Fruit fly (Drosophila melanogaster) whole organism, embryonic: Measurements from ENCODE around the gene Xe7.

Experiments
- Ada2b ChIP-seq: fragments of 200-800 bp; sonication (Bioruptor generic); IDR thresholded peaks from 2 replicates; pipeline ENCODE4 v1.3.6; 2022; ENCODE audit warnings: missing biosample characterization, missing genetic modification characterization
- Awh ChIP-seq: fragments of 200-800 bp; sonication (Bioruptor generic); IDR thresholded peaks from 2 replicates; pipeline ENCODE4, ENCODE4 v1.3.6; 2022; ENCODE audit warnings: missing biosample characterization, missing genetic modification characterization
- Blimp-1 ChIP-seq: fragments of 200-800 bp; sonication (Bioruptor generic); optimal IDR thresholded peaks from 3 replicates; lab custom pipeline; 2018; ENCODE audit warnings: missing biosample characterization, missing genetic modification characterization, mild to moderate bottlenecking, moderate library complexity, missing genetic modification reagents
- BtbVII ChIP-seq: fragments of 200-800 bp; sonication (Bioruptor generic); optimal IDR thresholded peaks from 3 replicates; lab custom pipeline; 2017; ENCODE audit warnings: missing biosample characterization, mild to moderate bottlenecking, missing genetic modification characterization
- C15 ChIP-seq: fragments of 200-800 bp; sonication (Bioruptor generic); IDR thresholded peaks from 3 replicates; pipeline ENCODE4 v1.3.6; 2022; ENCODE audit warnings: missing biosample characterization, missing genetic modification characterization
- CG10274 ChIP-seq: fragments of 200-800 bp; sonication (Bioruptor generic); optimal IDR thresholded peaks from 3 replicates; lab custom pipeline; 2017; ENCODE audit warnings: missing biosample characterization, mild to moderate bottlenecking, missing genetic modification characterization
- CG1233 ChIP-seq: fragments of 200-800 bp; sonication (Bioruptor generic); optimal IDR thresholded peaks from 4 replicates; lab custom pipeline; 2018; ENCODE audit warnings: missing biosample characterization, mild to moderate bottlenecking, missing genetic modification characterization
- CG13894 ChIP-seq: fragments of 200-800 bp; sonication (Bioruptor generic); optimal IDR thresholded peaks from 3 replicates; lab custom pipeline; 2018; ENCODE audit warnings: missing biosample characterization, mild to moderate bottlenecking, missing genetic modification characterization, moderate library complexity
- CG15514 ChIP-seq: fragments of 200-800 bp; sonication (Bioruptor generic); optimal IDR thresholded peaks from 3 replicates; lab custom pipeline; 2017; ENCODE audit warnings: missing biosample characterization, missing genetic modification characterization, mild to moderate bottlenecking, moderate library complexity, missing genetic modification reagents
- CG2199 ChIP-seq: fragments of 200-800 bp; sonication (Bioruptor generic); IDR thresholded peaks from 3 replicates; pipeline ENCODE4 v1.3.6; 2022; ENCODE audit warnings: missing biosample characterization, missing genetic modification characterization
- CG34224 ChIP-seq: fragments of 200-800 bp; sonication (Bioruptor generic); IDR thresholded peaks from 3 replicates; pipeline ENCODE4 v1.3.6; 2022; ENCODE audit warnings: missing biosample characterization, missing genetic modification characterization; ENCODE audit not compliant: partially characterized antibody
- CG3995 ChIP-seq: fragments of 200-800 bp; sonication (Bioruptor generic); optimal IDR thresholded peaks from 3 replicates; lab custom pipeline; 2016; ENCODE audit warnings: missing biosample characterization, missing genetic modification characterization
- CG4360 ChIP-seq: fragments of 200-800 bp; sonication (Bioruptor generic); IDR thresholded peaks from 2 replicates; pipeline ENCODE4 v1.3.6; 2022; ENCODE audit warnings: missing biosample characterization, missing genetic modification characterization
- CG8944 ChIP-seq: fragments of 200-800 bp; sonication (Bioruptor generic); optimal IDR thresholded peaks from 3 replicates; lab custom pipeline; 2016; ENCODE audit warnings: missing biosample characterization, missing genetic modification characterization
- CG9727 ChIP-seq: fragments of 200-800 bp; sonication (Bioruptor generic); optimal IDR thresholded peaks from 3 replicates; lab custom pipeline; 2017; ENCODE audit warnings: missing biosample characterization, mild to moderate bottlenecking, missing genetic modification characterization
- CG9817 ChIP-seq: fragments of 200-800 bp; sonication (Bioruptor generic); optimal IDR thresholded peaks from 2 replicates; lab custom pipeline; 2018; ENCODE audit warnings: missing biosample characterization, mild to moderate bottlenecking, missing genetic modification characterization, moderate library complexity
- CHES-1-like ChIP-seq: fragments of 200-800 bp; sonication (Bioruptor generic); optimal IDR thresholded peaks from 2 replicates; lab custom pipeline; 2016; ENCODE audit warnings: missing biosample characterization, missing genetic modification characterization
- Dp ChIP-seq: fragments of 200-800 bp; sonication (Bioruptor generic); optimal IDR thresholded peaks from 2 replicates; lab custom pipeline; 2018; ENCODE audit warnings: missing biosample characterization, mild to moderate bottlenecking, missing genetic modification characterization, moderate library complexity
- Elba2 ChIP-seq: fragments of 200-800 bp; sonication (Bioruptor generic); optimal IDR thresholded peaks from 3 replicates; lab custom pipeline; 2016; ENCODE audit warnings: missing biosample characterization, missing genetic modification characterization
- Gsc ChIP-seq: fragments of 200-800 bp; sonication (Bioruptor generic); IDR thresholded peaks from 2 replicates; pipeline ENCODE4 v1.3.6; 2022; ENCODE audit warnings: missing biosample characterization, missing genetic modification characterization
- Gug ChIP-seq: fragments of 200-800 bp; sonication (Bioruptor generic); IDR thresholded peaks from 4 replicates; pipeline ENCODE4 v1.3.6; 2022; ENCODE audit warnings: missing biosample characterization, missing genetic modification characterization
- H2.0 ChIP-seq: fragments of 200-800 bp; sonication (Bioruptor generic); IDR thresholded peaks from 2 replicates; pipeline ENCODE4 v1.3.6; 2022; ENCODE audit warnings: missing biosample characterization, missing genetic modification characterization
- Kr ChIP-seq: fragments of 200-800 bp; sonication (Bioruptor generic); optimal IDR thresholded peaks from 2 replicates; lab custom pipeline; 2017; ENCODE audit warnings: missing biosample characterization, mild to moderate bottlenecking, missing genetic modification characterization
- Lim3 ChIP-seq: fragments of 200-800 bp; sonication (Bioruptor generic); IDR thresholded peaks from 2 replicates; pipeline ENCODE4 v1.3.6; 2022; ENCODE audit warnings: missing biosample characterization, missing genetic modification characterization
- MESR4 ChIP-seq: fragments of 200-800 bp; sonication (Bioruptor generic); optimal IDR thresholded peaks from 2 replicates; lab custom pipeline; 2018; ENCODE audit warnings: missing biosample characterization, mild to moderate bottlenecking, missing genetic modification characterization, moderate library complexity
- Meics ChIP-seq: fragments of 200-800 bp; sonication (Bioruptor generic); optimal IDR thresholded peaks from 2 replicates; lab custom pipeline; 2017; ENCODE audit warnings: missing biosample characterization, mild to moderate bottlenecking, missing genetic modification characterization
- Mrtf ChIP-seq: fragments of 200-800 bp; sonication (Bioruptor generic); IDR thresholded peaks from 3 replicates; pipeline ENCODE4 v1.3.6; 2022; ENCODE audit warnings: missing biosample characterization, missing genetic modification characterization
- Rfx ChIP-seq: fragments of 200-800 bp; sonication (Bioruptor generic); IDR thresholded peaks from 2 replicates; pipeline ENCODE4 v1.3.6; 2022; ENCODE audit warnings: missing biosample characterization, missing genetic modification characterization
- Stat92E ChIP-seq, 3 experiments: fragments of >200 bp in 2 of 3; fragments of 200-800 bp in 1 of 3; sonication (Bioruptor generic) in 1 of 3; optimal IDR thresholded peaks; 2 replicates each; lab custom pipeline; 2017 to 2019; ENCODE audit warnings: missing biosample characterization in 3 of 3, missing genetic modification characterization in 3 of 3, mild to moderate bottlenecking in 1 of 3, moderate library complexity in 1 of 3
- Vsx1 ChIP-seq: fragments of 200-800 bp; sonication (Bioruptor generic); optimal IDR thresholded peaks from 2 replicates; lab custom pipeline; 2017; ENCODE audit warnings: missing biosample characterization, mild to moderate bottlenecking, missing genetic modification characterization, missing genetic modification reagents
- Xbp1 ChIP-seq: fragments of 200-800 bp; sonication (Bioruptor generic); optimal IDR thresholded peaks from 3 replicates; lab custom pipeline; 2016; ENCODE audit warnings: missing biosample characterization, mild to moderate bottlenecking, missing genetic modification characterization
- ac ChIP-seq: fragments of 200-800 bp; sonication (Bioruptor generic); optimal IDR thresholded peaks from 3 replicates; lab custom pipeline; 2017; ENCODE audit warnings: missing biosample characterization, mild to moderate bottlenecking, missing genetic modification characterization
- bcd ChIP-seq: fragments of 200-800 bp; sonication (Bioruptor generic); optimal IDR thresholded peaks from 2 replicates; lab custom pipeline; 2017; ENCODE audit warnings: missing biosample characterization, mild to moderate bottlenecking, missing genetic modification characterization
- bowl ChIP-seq: fragments of 200-800 bp; sonication (Bioruptor generic); IDR thresholded peaks from 2 replicates; pipeline ENCODE4 v1.3.6; 2022; ENCODE audit warnings: missing biosample characterization, missing genetic modification characterization
- emc ChIP-seq: fragments of 200-800 bp; sonication (Bioruptor generic); optimal IDR thresholded peaks from 2 replicates; lab custom pipeline; 2016; ENCODE audit warnings: missing biosample characterization, missing genetic modification characterization
- en ChIP-seq: fragments of 200-800 bp; sonication (Bioruptor generic); optimal IDR thresholded peaks from 2 replicates; lab custom pipeline; 2016; ENCODE audit warnings: missing biosample characterization, missing genetic modification characterization
- ewg ChIP-seq: fragments of 200-800 bp; sonication (Bioruptor generic); optimal IDR thresholded peaks from 3 replicates; lab custom pipeline; 2017; ENCODE audit warnings: mild to moderate bottlenecking, missing biosample characterization, missing genetic modification reagents, missing genetic modification characterization
- fd3F ChIP-seq: fragments of 200-800 bp; sonication (Bioruptor generic); optimal IDR thresholded peaks from 2 replicates; lab custom pipeline; 2018; ENCODE audit warnings: missing biosample characterization, mild to moderate bottlenecking, missing genetic modification characterization, moderate library complexity
- ftz-f1 ChIP-seq: fragments of 200-800 bp; sonication (Bioruptor generic); optimal IDR thresholded peaks from 2 replicates; lab custom pipeline; 2016; ENCODE audit warnings: missing biosample characterization, missing genetic modification characterization
- gce ChIP-seq: fragments of 200-800 bp; sonication (Bioruptor generic); IDR thresholded peaks from 3 replicates; pipeline ENCODE4 v1.3.6; 2022; ENCODE audit warnings: missing biosample characterization, missing genetic modification characterization
- gt ChIP-seq: fragments of 200-800 bp; sonication (Bioruptor generic); IDR thresholded peaks from 2 replicates; pipeline ENCODE4 v1.3.6; 2022; ENCODE audit warnings: missing biosample characterization, missing genetic modification characterization
- luna ChIP-seq: fragments of 200-800 bp; sonication (Bioruptor generic); optimal IDR thresholded peaks from 2 replicates; lab custom pipeline; 2016; ENCODE audit warnings: missing biosample characterization, missing genetic modification characterization
- nerfin-2 ChIP-seq: fragments of 200-800 bp; sonication (Bioruptor generic); IDR thresholded peaks from 2 replicates; pipeline ENCODE4 v1.3.6; 2022; ENCODE audit warnings: missing biosample characterization, missing genetic modification characterization; ENCODE audit not compliant: partially characterized antibody
- pros ChIP-seq: fragments of 200-800 bp; sonication (Bioruptor generic); optimal IDR thresholded peaks from 3 replicates; lab custom pipeline; 2019; ENCODE audit warnings: missing biosample characterization, mild to moderate bottlenecking, missing genetic modification characterization, moderate library complexity
- rib ChIP-seq: fragments of 200-800 bp; sonication (Bioruptor generic); IDR thresholded peaks from 2 replicates; pipeline ENCODE4 v1.3.6; 2022; ENCODE audit warnings: missing biosample characterization, missing genetic modification characterization
- tll ChIP-seq, 2 experiments: fragments of 200-800 bp in 1 of 2; fragments of >200 bp in 1 of 2; sonication (Bioruptor generic) in 1 of 2; optimal IDR thresholded peaks; 2 replicates each; lab custom pipeline; 2017 to 2019; ENCODE audit warnings: missing biosample characterization in 2 of 2, missing genetic modification characterization in 2 of 2, mild to moderate bottlenecking in 1 of 2, moderate library complexity in 1 of 2
- wek ChIP-seq: fragments of 200-800 bp; sonication (Bioruptor generic); optimal IDR thresholded peaks from 3 replicates; lab custom pipeline; 2018; ENCODE audit warnings: missing biosample characterization, mild to moderate bottlenecking, missing genetic modification characterization, moderate library complexity
- wor ChIP-seq: fragments of 200-800 bp; sonication (Bioruptor generic); IDR thresholded peaks from 2 replicates; pipeline ENCODE4 v1.3.6; 2022; ENCODE audit warnings: missing biosample characterization, missing genetic modification characterization
- zen2 ChIP-seq: fragments of 200-800 bp; sonication (Bioruptor generic); IDR thresholded peaks from 3 replicates; pipeline ENCODE4 v1.3.6; 2022; ENCODE audit warnings: missing biosample characterization, missing genetic modification characterization; ENCODE audit not compliant: partially characterized antibody

Gene Xe7

dm6 chr3R:5624115-5624878 lies 44.8 kb downstream of the Xe7 start, which contains the start of the genes Dph4, Spec2 and RpL13A (continued):
- peak; percentile 82 for TF ChIP-seq CG13894
- TF ChIP-seq bcd (GFP tag; lab: Kevin White, UChicago), result peak; percentile 96
- TF ChIP-seq CHES-1-like, result peak; percentile 95
- no peak for TF ChIP-seq wor (GFP tag; lab: Robert Waterston, UW)
- TF ChIP-seq Gug, result no peak
- peak; percentile 93 for TF ChIP-seq luna (GFP tag; lab: Kevin White, UChicago)
- TF ChIP-seq Elba2 (GFP tag; lab: Kevin White, UChicago), result no peak
- peak; percentile 32 to 61 for TF ChIP-seq tll (GFP tag; optimal IDR thresholded peaks at IDR 0.05; lab: Kevin White, UChicago)
- peak; percentile 97 for TF ChIP-seq CG9727 (GFP tag; lab: Kevin White, UChicago)
- TF ChIP-seq CG3995 (GFP tag; lab: Kevin White, UChicago), result peak; percentile 83
- no peak for TF ChIP-seq H2.0
- peak in 1 of 3 experiments; percentile 59 for TF ChIP-seq Stat92E (GFP tag; optimal IDR thresholded peaks at IDR 0.05; lab: Kevin White, UChicago)
- TF ChIP-seq Lim3 (GFP tag; lab: Robert Waterston, UW), result no peak
- TF ChIP-seq CG9817 (tag; lab: Kevin White, UChicago), result peak; percentile 90
- TF ChIP-seq gce (GFP tag; lab: Robert Waterston, UW), result no peak
- TF ChIP-seq CG8944 (GFP tag; lab: Kevin White, UChicago), result peak; percentile 78
- peak; percentile 74 for TF ChIP-seq ftz-f1
- TF ChIP-seq Dp (GFP tag; lab: Kevin White, UChicago), result peak; percentile 69
- TF ChIP-seq en (GFP tag; lab: Kevin White, UChicago), result peak; percentile 92
- TF ChIP-seq Ada2b (GFP tag; lab: Robert Waterston, UW), result no peak
- TF ChIP-seq Gsc (GFP tag; lab: Robert Waterston, UW), result no peak
- TF ChIP-seq ewg, result peak; percentile 93
- TF ChIP-seq CG10274, result peak; percentile 87
- peak; percentile 100 for TF ChIP-seq MESR4
- TF ChIP-seq nerfin-2 (GFP tag; lab: Robert Waterston, UW), result no peak
- TF ChIP-seq Rfx (GFP tag; lab: Robert Waterston, UW), result no peak
- peak; percentile 94 for TF ChIP-seq BtbVII (GFP tag; lab: Kevin White, UChicago)
- no peak for TF ChIP-seq CG2199
- no peak for TF ChIP-seq gt
- peak; percentile 77 for TF ChIP-seq fd3F (GFP tag; lab: Kevin White, UChicago)
- TF ChIP-seq pros (GFP tag; lab: Kevin White, UChicago), result peak; percentile 44
- peak; percentile 95 for TF ChIP-seq wek (GFP tag; lab: Kevin White, UChicago)
- no peak for TF ChIP-seq bowl
- no peak for TF ChIP-seq zen2 (GFP tag; lab: Robert Waterston, UW)
- no peak for TF ChIP-seq Mrtf (GFP tag; lab: Robert Waterston, UW)
- no peak for TF ChIP-seq CG34224 (GFP tag; lab: Robert Waterston, UW)
- peak; percentile 93 for TF ChIP-seq emc
- TF ChIP-seq Awh (GFP tag; lab: Robert Waterston, UW), result no peak
- peak; percentile 100 for TF ChIP-seq CG15514
- TF ChIP-seq Blimp-1, result peak; percentile 65
- peak; percentile 97 for TF ChIP-seq Meics
- TF ChIP-seq rib (GFP tag; lab: Robert Waterston, UW), result no peak
- TF ChIP-seq CG1233 (GFP tag; lab: Kevin White, UChicago), result peak; percentile 96
- peak; percentile 90 for TF ChIP-seq ac (GFP tag; lab: Kevin White, UChicago)
- TF ChIP-seq Kr (GFP tag; lab: Kevin White, UChicago), result peak; percentile 86
- peak; percentile 92 for TF ChIP-seq Vsx1
- TF ChIP-seq Xbp1 (GFP tag; lab: Kevin White, UChicago), result peak; percentile 89
- no peak for TF ChIP-seq CG4360 (GFP tag; lab: Robert Waterston, UW)
- no peak for TF ChIP-seq C15 (GFP tag; lab: Robert Waterston, UW)
